Worm (Caenorhabditis elegans) whole organism, early embryonic: ENCODE measurements around the gene rab-30.

Source experiments
- B0310.2 ChIP-seq: sonication (generic microtip); optimal IDR thresholded peaks from 2 replicates; lab custom pipeline; 2016; ENCODE audit warnings: mild to moderate bottlenecking, missing genetic modification characterization, missing compliant biosample characterization
- aly-1 ChIP-seq: sonication (generic microtip); optimal IDR thresholded peaks from 2 replicates; lab custom pipeline; 2016; ENCODE audit warnings: missing genetic modification characterization, missing compliant biosample characterization
- ama-1 ChIP-seq: fragments of 150-350 bp; optimal IDR thresholded peaks from 2 replicates; lab custom pipeline; 2014
- ceh-13 ChIP-seq: fragments of 200-800 bp; sonication (Bioruptor generic); optimal IDR thresholded peaks from 2 replicates; lab custom pipeline; 2018; ENCODE audit warnings: mild to moderate bottlenecking, missing genetic modification characterization, missing compliant biosample characterization
- ceh-36 ChIP-seq: sonication (generic microtip); optimal IDR thresholded peaks from 2 replicates; lab custom pipeline; 2016; ENCODE audit warnings: missing genetic modification characterization, inconsistent platforms, missing compliant biosample characterization
- ets-7 ChIP-seq: sonication (generic microtip); optimal IDR thresholded peaks from 2 replicates; lab custom pipeline; 2016; ENCODE audit warnings: missing genotype, missing genetic modification characterization, missing compliant biosample characterization
- flt-1 ChIP-seq: fragments of 200-800 bp; sonication (Bioruptor generic); IDR thresholded peaks from 2 replicates; pipeline ENCODE4 v1.3.6; 2022; ENCODE audit warnings: missing genetic modification characterization, missing compliant biosample characterization
- hmbx-1 ChIP-seq: sonication (generic microtip); optimal IDR thresholded peaks from 2 replicates; lab custom pipeline; 2016; ENCODE audit warnings: mild to moderate bottlenecking, missing genetic modification characterization, missing compliant biosample characterization
- hmg-4 ChIP-seq: fragments of 200-800 bp; sonication (Bioruptor generic); optimal IDR thresholded peaks from 2 replicates; lab custom pipeline; 2018; ENCODE audit warnings: mild to moderate bottlenecking, missing genetic modification characterization, missing compliant biosample characterization
- hnd-1 ChIP-seq: sonication (generic microtip); optimal IDR thresholded peaks from 2 replicates; lab custom pipeline; 2016; ENCODE audit warnings: missing genetic modification characterization, missing compliant biosample characterization
- pes-1 ChIP-seq: fragments of 200-800 bp; sonication (Bioruptor generic); IDR thresholded peaks from 2 replicates; pipeline ENCODE4 v1.3.6; 2022; ENCODE audit warnings: missing genetic modification reagents, missing genetic modification characterization, missing compliant biosample characterization
- sea-1 ChIP-seq: fragments of 200-800 bp; sonication (Bioruptor generic); conservative IDR thresholded peaks from 2 replicates; pipeline ENCODE4 v1.3.6; 2022; ENCODE audit warnings: missing genetic modification characterization, missing compliant biosample characterization
- tbx-11 ChIP-seq: fragments of 200-800 bp; sonication (Bioruptor generic); IDR thresholded peaks from 2 replicates; pipeline ENCODE4 v1.3.6; 2022; ENCODE audit warnings: missing genetic modification characterization, missing compliant biosample characterization
- tra-4 ChIP-seq: sonication (generic microtip); optimal IDR thresholded peaks from 2 replicates; lab custom pipeline; 2017; ENCODE audit warnings: missing genetic modification characterization, missing compliant biosample characterization

- no peak for TF ChIP-seq ama-1 (lab: Kevin White, UChicago)
- TF ChIP-seq flt-1 (GFP tag; lab: Robert Waterston, UW), result no peak
- TF ChIP-seq ceh-13 (GFP tag; lab: Kevin White, UChicago), result no peak
- TF ChIP-seq sea-1 (GFP tag; lab: Robert Waterston, UW), result no peak
- no peak for TF ChIP-seq ets-7 (tag; lab: Kevin White, UChicago)
- TF ChIP-seq hmbx-1 (tag; lab: Kevin White, UChicago), result no peak
- TF ChIP-seq pes-1 (GFP tag; lab: Robert Waterston, UW), result no peak
- TF ChIP-seq tra-4 (tag; lab: Kevin White, UChicago), result no peak
- TF ChIP-seq hnd-1 (tag; lab: Kevin White, UChicago), result no peak
- TF ChIP-seq ceh-36 (tag; lab: Kevin White, UChicago), result no peak
- TF ChIP-seq hmg-4 (GFP tag; lab: Kevin White, UChicago), result no peak
- TF ChIP-seq tbx-11 (GFP tag; lab: Robert Waterston, UW), result no peak
- TF ChIP-seq aly-1 (tag; lab: Kevin White, UChicago), result no peak
- no peak for TF ChIP-seq B0310.2 (tag; lab: Kevin White, UChicago)
These were observed 39.3 kb downstream of the rab-30 start for ce11 chrIII:10599699-10600098.
